Fruit fly (Drosophila melanogaster): Measurements from ENCODE around the gene CG11892.

DNA sequence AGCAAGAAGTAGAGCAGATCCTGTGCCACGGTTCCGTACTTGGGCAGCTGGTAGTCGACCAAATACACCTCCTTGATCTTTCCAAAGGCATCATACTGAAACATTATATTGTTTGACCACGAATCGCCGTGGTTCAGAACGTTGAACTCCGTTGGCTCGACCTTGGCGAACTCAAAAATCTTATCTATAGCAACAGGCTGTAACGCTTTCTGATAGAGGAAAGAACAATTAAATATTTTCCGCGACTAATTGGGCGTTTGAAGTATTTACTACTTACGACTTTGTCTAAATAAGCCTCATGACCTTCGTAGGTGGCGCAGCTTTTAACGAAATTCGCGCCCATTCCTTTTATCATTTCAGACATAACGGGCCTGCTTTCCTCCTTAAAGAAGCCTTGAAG lies 40.3 kb downstream of the CG11892 start:
- TF ChIP-seq Mnt (GFP tag; optimal IDR thresholded peaks at IDR 0.05), result no peak
- no peak for TF ChIP-seq bab1 (GFP tag; optimal IDR thresholded peaks at IDR 0.05)
- no peak for TF ChIP-seq CG5204 (GFP tag; optimal IDR thresholded peaks at IDR 0.05)
- no peak for TF ChIP-seq CG1620 (GFP tag; optimal IDR thresholded peaks at IDR 0.05)
- no peak for TF ChIP-seq CG14711 (tag; optimal IDR thresholded peaks at IDR 0.05)

Data from whole organism, adult.